Worm (Caenorhabditis elegans) whole organism, early embryonic: ENCODE results near the gene dpff-1.

Experiments
- B0310.2 ChIP-seq: sonication (generic microtip); optimal IDR thresholded peaks from 2 replicates; lab custom pipeline; 2016; ENCODE audit warnings: mild to moderate bottlenecking, missing genetic modification characterization, missing compliant biosample characterization
- F13C5.2 ChIP-seq: sonication (generic microtip); optimal IDR thresholded peaks from 2 replicates; lab custom pipeline; 2017; ENCODE audit warnings: mild to moderate bottlenecking, missing genetic modification characterization, inconsistent platforms, missing compliant biosample characterization
- aly-1 ChIP-seq: sonication (generic microtip); optimal IDR thresholded peaks from 2 replicates; lab custom pipeline; 2016; ENCODE audit warnings: missing genetic modification characterization, missing compliant biosample characterization
- ama-1 ChIP-seq: fragments of 150-350 bp; optimal IDR thresholded peaks from 2 replicates; lab custom pipeline; 2014
- ceh-13 ChIP-seq: fragments of 200-800 bp; sonication (Bioruptor generic); optimal IDR thresholded peaks from 2 replicates; lab custom pipeline; 2018; ENCODE audit warnings: mild to moderate bottlenecking, missing genetic modification characterization, missing compliant biosample characterization
- ceh-36 ChIP-seq: sonication (generic microtip); optimal IDR thresholded peaks from 2 replicates; lab custom pipeline; 2016; ENCODE audit warnings: missing genetic modification characterization, inconsistent platforms, missing compliant biosample characterization
- ets-7 ChIP-seq: sonication (generic microtip); optimal IDR thresholded peaks from 2 replicates; lab custom pipeline; 2016; ENCODE audit warnings: missing genotype, missing genetic modification characterization, missing compliant biosample characterization
- flt-1 ChIP-seq: fragments of 200-800 bp; sonication (Bioruptor generic); IDR thresholded peaks from 2 replicates; pipeline ENCODE4 v1.3.6; 2022; ENCODE audit warnings: missing genetic modification characterization, missing compliant biosample characterization
- hmbx-1 ChIP-seq: sonication (generic microtip); optimal IDR thresholded peaks from 2 replicates; lab custom pipeline; 2016; ENCODE audit warnings: mild to moderate bottlenecking, missing genetic modification characterization, missing compliant biosample characterization
- hmg-4 ChIP-seq: fragments of 200-800 bp; sonication (Bioruptor generic); optimal IDR thresholded peaks from 2 replicates; lab custom pipeline; 2018; ENCODE audit warnings: mild to moderate bottlenecking, missing genetic modification characterization, missing compliant biosample characterization
- hnd-1 ChIP-seq: sonication (generic microtip); optimal IDR thresholded peaks from 2 replicates; lab custom pipeline; 2016; ENCODE audit warnings: missing genetic modification characterization, missing compliant biosample characterization
- pes-1 ChIP-seq: fragments of 200-800 bp; sonication (Bioruptor generic); IDR thresholded peaks from 2 replicates; pipeline ENCODE4 v1.3.6; 2022; ENCODE audit warnings: missing genetic modification reagents, missing genetic modification characterization, missing compliant biosample characterization
- scrt-1 ChIP-seq: fragments of 200-800 bp; sonication (Bioruptor generic); IDR thresholded peaks from 2 replicates; pipeline ENCODE4 v1.3.6; 2022; ENCODE audit warnings: missing genetic modification characterization, missing compliant biosample characterization
- sea-1 ChIP-seq: fragments of 200-800 bp; sonication (Bioruptor generic); conservative IDR thresholded peaks from 2 replicates; pipeline ENCODE4 v1.3.6; 2022; ENCODE audit warnings: missing genetic modification characterization, missing compliant biosample characterization
- tbx-11 ChIP-seq: fragments of 200-800 bp; sonication (Bioruptor generic); IDR thresholded peaks from 2 replicates; pipeline ENCODE4 v1.3.6; 2022; ENCODE audit warnings: missing genetic modification characterization, missing compliant biosample characterization
- tbx-37 ChIP-seq: fragments of 200-800 bp; sonication (Bioruptor generic); conservative IDR thresholded peaks from 2 replicates; pipeline ENCODE4 v1.3.6; 2022; ENCODE audit warnings: missing genetic modification reagents, missing genetic modification characterization, missing compliant biosample characterization
- tra-4 ChIP-seq: sonication (generic microtip); optimal IDR thresholded peaks from 2 replicates; lab custom pipeline; 2017; ENCODE audit warnings: missing genetic modification characterization, missing compliant biosample characterization

Gene dpff-1

ce11 chrIII:5939453-5940296, 33.5 kb upstream of the dpff-1 start, which contains the start of gene ubq-1:
Gene ubq-1 (plus strand): TSS chrIII:5940254.
- TF ChIP-seq F13C5.2 (tag; lab: Kevin White, UChicago) (no peak), ama-1 (lab: Kevin White, UChicago) (no peak), hmg-4 (GFP tag; lab: Kevin White, UChicago) (no peak), tra-4 (tag; lab: Kevin White, UChicago) (no peak), flt-1 (GFP tag; lab: Robert Waterston, UW) (peak; percentile 31; the same call in 1 of the 2 replicates), B0310.2 (no peak)

- TF ChIP-seq ama-1 (lab: Kevin White, UChicago) (no peak), scrt-1 (GFP tag; lab: Robert Waterston, UW) (no peak), tbx-37 (GFP tag; lab: Robert Waterston, UW) (no peak), tbx-11 (GFP tag; lab: Robert Waterston, UW) (no peak), aly-1 (tag; lab: Kevin White, UChicago) (no peak), sea-1 (GFP tag; lab: Robert Waterston, UW) (no peak), pes-1 (GFP tag; lab: Robert Waterston, UW) (no peak), ceh-13 (GFP tag; lab: Kevin White, UChicago) (no peak), hmg-4 (GFP tag; lab: Kevin White, UChicago) (no peak), tra-4 (tag; lab: Kevin White, UChicago) (no peak), hmbx-1 (no peak), hnd-1 (tag; lab: Kevin White, UChicago) (no peak)
Observed at ce11 chrIII:5938790-5939452, 32.8 kb upstream of the dpff-1 start.

- TF ChIP-seq ceh-36 (tag; lab: Kevin White, UChicago) (no peak), flt-1 (GFP tag; lab: Robert Waterston, UW) (no peak), B0310.2 (no peak), tbx-37 (GFP tag; lab: Robert Waterston, UW) (no peak)
Observed at ce11 chrIII:5938013-5938412, 31.9 kb upstream of the dpff-1 start.

- no peak for TF ChIP-seq hnd-1 (tag; lab: Kevin White, UChicago)
- no peak for TF ChIP-seq scrt-1 (GFP tag; lab: Robert Waterston, UW)
- TF ChIP-seq tbx-37 (GFP tag; lab: Robert Waterston, UW), result no peak
- TF ChIP-seq aly-1 (tag; lab: Kevin White, UChicago), result no peak
- no peak for TF ChIP-seq F13C5.2 (tag; lab: Kevin White, UChicago)
- no peak for TF ChIP-seq ceh-36 (tag; lab: Kevin White, UChicago)
- TF ChIP-seq ets-7 (tag; lab: Kevin White, UChicago), result no peak
- no peak for TF ChIP-seq B0310.2
- TF ChIP-seq sea-1 (GFP tag; lab: Robert Waterston, UW), result no peak
Observed at ce11 chrIII:5936992-5937391, 30.8 kb upstream of the dpff-1 start, which contains the start of gene EGAP1.1. Gene EGAP1.1 (minus strand): TSS chrIII:5937220.

ce11 chrIII:5934138-5934658, 28.1 kb upstream of the dpff-1 start:
- TF ChIP-seq ama-1 (lab: Kevin White, UChicago) (no peak), hmg-4 (GFP tag; lab: Kevin White, UChicago) (no peak), flt-1 (GFP tag; lab: Robert Waterston, UW) (no peak), sea-1 (GFP tag; lab: Robert Waterston, UW) (no peak), hmbx-1 (no peak), ceh-36 (tag; lab: Kevin White, UChicago) (no peak), tra-4 (tag; lab: Kevin White, UChicago) (no peak), ceh-13 (GFP tag; lab: Kevin White, UChicago) (no peak), B0310.2 (no peak), hnd-1 (tag; lab: Kevin White, UChicago) (no peak), scrt-1 (GFP tag; lab: Robert Waterston, UW) (no peak), pes-1 (GFP tag; lab: Robert Waterston, UW) (no peak), aly-1 (tag; lab: Kevin White, UChicago) (no peak), ets-7 (tag; lab: Kevin White, UChicago) (no peak), tbx-11 (GFP tag; lab: Robert Waterston, UW) (no peak), F13C5.2 (tag; lab: Kevin White, UChicago) (no peak), tbx-37 (GFP tag; lab: Robert Waterston, UW) (no peak)

ce11 chrIII:5932853-5933252, 26.7 kb upstream of the dpff-1 start, which contains the start of gene zmp-1:
Gene zmp-1 (minus strand): TSS chrIII:5932953.
- TF ChIP-seq B0310.2 (no peak), tbx-11 (GFP tag; lab: Robert Waterston, UW) (no peak), flt-1 (GFP tag; lab: Robert Waterston, UW) (no peak), ets-7 (tag; lab: Kevin White, UChicago) (no peak), tbx-37 (GFP tag; lab: Robert Waterston, UW) (no peak), hmg-4 (GFP tag; lab: Kevin White, UChicago) (no peak), hnd-1 (tag; lab: Kevin White, UChicago) (no peak), pes-1 (GFP tag; lab: Robert Waterston, UW) (no peak), scrt-1 (GFP tag; lab: Robert Waterston, UW) (no peak), ceh-13 (GFP tag; lab: Kevin White, UChicago) (no peak), aly-1 (tag; lab: Kevin White, UChicago) (no peak), ceh-36 (tag; lab: Kevin White, UChicago) (no peak), hmbx-1 (no peak), ama-1 (lab: Kevin White, UChicago) (no peak), F13C5.2 (tag; lab: Kevin White, UChicago) (no peak), tra-4 (tag; lab: Kevin White, UChicago) (no peak)
